Worm (Caenorhabditis elegans): ENCODE measurements around the gene eif-2Bgamma.
"Not testable (repeated sequence)": the region's sequence is repeated elsewhere in the genome, so short reads cannot be mapped to it uniquely, and the experiment has no call there.

- not testable (repeated sequence) for TF ChIP-seq nhr-76 (tag; optimal IDR thresholded peaks at IDR 0.05); lin-13 (GFP tag; optimal IDR thresholded peaks at IDR 0.05); rnt-1 (tag; optimal IDR thresholded peaks at IDR 0.05); swsn-7 (tag; optimal IDR thresholded peaks at IDR 0.05); dsc-1 (tag; optimal IDR thresholded peaks at IDR 0.05); pqm-1 (tag; optimal IDR thresholded peaks at IDR 0.05); ceh-8 (GFP tag; optimal IDR thresholded peaks at IDR 0.05)
Observed at ce11 chrII:6977732-6978131, 10.3 kb upstream of the eif-2Bgamma start, which contains the start of gene C15F1.8.

Data from whole organism, L1 larva.